Worm (Caenorhabditis elegans) whole organism, young adult: ENCODE results near the gene lgc-41.

Experiments used
- B0019.2 ChIP-seq: fragments of 200-800 bp; sonication (Bioruptor generic); conservative IDR thresholded peaks from 2 replicates; pipeline ENCODE4 v1.3.6; 2022; ENCODE audit warnings: missing genetic modification reagents, missing genetic modification characterization, missing compliant biosample characterization
- F49E8.2 ChIP-seq: sonication (generic microtip); optimal IDR thresholded peaks from 3 replicates; lab custom pipeline; 2017; ENCODE audit warnings: missing genetic modification characterization, mild to moderate bottlenecking, missing compliant biosample characterization, antibody characterized with exemption, moderate library complexity; ENCODE audit not compliant: insufficient read depth
- atf-7 ChIP-seq: sonication (generic microtip); optimal IDR thresholded peaks from 2 replicates; lab custom pipeline; 2017; ENCODE audit warnings: mild to moderate bottlenecking, missing genetic modification characterization, missing compliant biosample characterization
- ceh-100 ChIP-seq: fragments of 200-800 bp; sonication (Bioruptor generic); IDR thresholded peaks from 2 replicates; pipeline ENCODE4 v1.3.6; 2022; ENCODE audit warnings: missing genetic modification reagents, missing genetic modification characterization, missing compliant biosample characterization
- efl-1 ChIP-seq: fragments of 150-350 bp; optimal IDR thresholded peaks from 2 replicates; lab custom pipeline; 2014; ENCODE audit warnings: missing biosample characterization, missing genetic modification reagents, missing genetic modification characterization
- ekl-4 ChIP-seq: fragments of 200-800 bp; sonication (Bioruptor generic); IDR thresholded peaks from 2 replicates; pipeline ENCODE4 v1.3.6; 2022; ENCODE audit warnings: missing genetic modification reagents, missing genetic modification characterization, missing compliant biosample characterization
- ets-4 ChIP-seq: fragments of 200-800 bp; sonication (Bioruptor generic); optimal IDR thresholded peaks from 2 replicates; lab custom pipeline; 2018; ENCODE audit warnings: mild to moderate bottlenecking, missing genetic modification characterization, missing compliant biosample characterization
- mel-28 ChIP-seq: sonication (generic microtip); optimal IDR thresholded peaks from 2 replicates; lab custom pipeline; 2016; ENCODE audit warnings: borderline replicate concordance, mild to moderate bottlenecking, missing genetic modification characterization, missing compliant biosample characterization
- nhr-179 ChIP-seq: sonication (generic microtip); optimal IDR thresholded peaks from 2 replicates; lab custom pipeline; 2016; ENCODE audit warnings: mild to moderate bottlenecking, missing genetic modification characterization, missing compliant biosample characterization
- pbrm-1 ChIP-seq: fragments of 200-800 bp; sonication (Bioruptor generic); IDR thresholded peaks from 2 replicates; pipeline ENCODE4 v1.3.6; 2022; ENCODE audit warnings: missing genetic modification reagents, missing genetic modification characterization, missing compliant biosample characterization
- snpc-4 ChIP-seq, 5 experiments: fragments of 150-350 bp in 1 of 5; sonication (generic microtip) in 4 of 5; optimal IDR thresholded peaks; 2 replicates each; lab custom pipeline; 2014 to 2018; ENCODE audit warnings: missing genetic modification characterization in 5 of 5, missing biosample characterization in 3 of 5, antibody characterized with exemption in 2 of 5, mild to moderate bottlenecking in 2 of 5, missing compliant biosample characterization in 2 of 5, missing genotype in 2 of 5, moderate library complexity in 2 of 5, missing genetic modification reagents in 1 of 5
- unc-130 ChIP-seq: sonication (generic microtip); optimal IDR thresholded peaks from 2 replicates; lab custom pipeline; 2016; ENCODE audit warnings: missing genetic modification reagents, missing genetic modification characterization, missing compliant biosample characterization
- unc-62 ChIP-seq: fragments of 150-350 bp; optimal IDR thresholded peaks from 2 replicates; lab custom pipeline; 2014; ENCODE audit warnings: missing biosample characterization, missing genetic modification reagents, missing genetic modification characterization

DNA sequence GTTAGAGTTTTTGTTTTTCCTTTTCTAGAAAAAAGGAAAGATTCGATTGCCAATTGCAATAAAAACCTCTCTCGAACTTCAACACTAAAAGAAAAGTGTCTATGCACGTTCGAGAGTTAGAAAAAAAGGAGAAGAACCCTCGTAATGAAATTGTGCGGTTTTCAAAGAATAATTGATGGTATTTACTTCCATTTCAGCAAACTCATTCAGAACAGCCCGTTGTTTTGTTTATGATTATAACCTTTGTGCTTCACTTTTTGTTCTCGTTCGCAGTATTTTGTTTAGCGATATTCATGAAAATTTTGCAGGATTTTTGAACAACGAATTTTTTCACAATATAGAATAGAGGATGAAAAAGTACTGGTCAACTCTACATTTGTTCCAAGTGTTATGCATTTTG, at the start of gene lgc-41:
- TF ChIP-seq ets-4 (GFP tag; lab: Kevin White, UChicago) (no peak), B0019.2 (GFP tag; lab: Robert Waterston, UW) (no peak), snpc-4 (GFP tag; optimal IDR thresholded peaks at IDR 0.05; lab: Kevin White, UChicago) (no peak), snpc-4 (tag; optimal IDR thresholded peaks at IDR 0.05; lab: Kevin White, UChicago) (no peak), atf-7 (tag; lab: Kevin White, UChicago) (no peak), F49E8.2 (no peak), ekl-4 (no peak), nhr-179 (tag; lab: Kevin White, UChicago) (no peak), unc-130 (no peak), pbrm-1 (no peak), ceh-100 (GFP tag; lab: Robert Waterston, UW) (no peak), unc-62 (no peak), efl-1 (GFP tag; lab: Kevin White, UChicago) (no peak), mel-28 (no peak)
